Worm (Caenorhabditis elegans) whole organism, L3 larva: Measurements from ENCODE around the gene lron-12.

ENCODE experiments used
- ceh-82 ChIP-seq: fragments of 150-350 bp; optimal IDR thresholded peaks from 2 replicates; lab custom pipeline; 2014; ENCODE audit warnings: missing biosample characterization, missing genetic modification characterization
- elt-1 ChIP-seq: fragments of 150-350 bp; optimal IDR thresholded peaks from 2 replicates; lab custom pipeline; 2014; ENCODE audit warnings: missing biosample characterization, missing genetic modification characterization
- fkh-10 ChIP-seq: sonication (generic microtip); optimal IDR thresholded peaks from 2 replicates; lab custom pipeline; 2017; ENCODE audit warnings: missing biosample characterization, missing genetic modification reagents, missing genetic modification characterization
- fos-1 ChIP-seq: fragments of 150-350 bp; optimal IDR thresholded peaks from 2 replicates; lab custom pipeline; 2014; ENCODE audit warnings: missing biosample characterization, missing genetic modification characterization
- mdl-1 ChIP-seq: fragments of 150-350 bp; optimal IDR thresholded peaks from 2 replicates; lab custom pipeline; 2014; ENCODE audit warnings: missing biosample characterization, missing genetic modification characterization
- nhr-237 ChIP-seq: fragments of 150-350 bp; optimal IDR thresholded peaks from 2 replicates; lab custom pipeline; 2014; ENCODE audit warnings: missing biosample characterization, missing genetic modification characterization
- nhr-25 ChIP-seq: sonication (generic microtip); optimal IDR thresholded peaks from 2 replicates; lab custom pipeline; 2017; ENCODE audit warnings: missing biosample characterization, missing genetic modification characterization
- sea-2 ChIP-seq: fragments of 150-350 bp; sonication (generic microtip); optimal IDR thresholded peaks from 4 replicates; lab custom pipeline; 2014; ENCODE audit warnings: missing biosample characterization, missing genetic modification reagents, missing genetic modification characterization
- ztf-11 ChIP-seq: fragments of 150-350 bp; optimal IDR thresholded peaks from 2 replicates; lab custom pipeline; 2014; ENCODE audit warnings: missing biosample characterization, missing genetic modification characterization

ce11 chrIII:12131751-12132150 is 13.5 kb upstream of the lron-12 start:
- TF ChIP-seq nhr-237 (no peak), fos-1 (tag; lab: Kevin White, UChicago) (no peak), ztf-11 (no peak), fkh-10 (GFP tag; lab: Kevin White, UChicago) (no peak), ceh-82 (tag; lab: Kevin White, UChicago) (no peak), nhr-25 (tag; lab: Kevin White, UChicago) (no peak), elt-1 (tag; lab: Kevin White, UChicago) (no peak), mdl-1 (tag; lab: Kevin White, UChicago) (no peak), sea-2 (no peak)
